Worm (Caenorhabditis elegans) whole organism, L3 larva: ENCODE data around the gene C17E7.9.

Source experiments
- ZK546.5 ChIP-seq: sonication (generic microtip); optimal IDR thresholded peaks from 2 replicates; lab custom pipeline; 2017; ENCODE audit warnings: missing biosample characterization, missing genetic modification characterization
- aly-2 ChIP-seq: fragments of 150-350 bp; optimal IDR thresholded peaks from 2 replicates; lab custom pipeline; 2014; ENCODE audit warnings: missing biosample characterization, missing genetic modification characterization
- ceh-16 ChIP-seq: sonication (generic microtip); optimal IDR thresholded peaks from 2 replicates; lab custom pipeline; 2017; ENCODE audit warnings: missing biosample characterization, missing genetic modification characterization
- ceh-28 ChIP-seq: fragments of 150-350 bp; optimal IDR thresholded peaks from 2 replicates; lab custom pipeline; 2014; ENCODE audit warnings: missing biosample characterization, missing genetic modification reagents, missing genetic modification characterization
- ceh-9 ChIP-seq: sonication (generic microtip); optimal IDR thresholded peaks from 2 replicates; lab custom pipeline; 2018; ENCODE audit warnings: missing biosample characterization, missing genetic modification characterization
- daf-12 ChIP-seq: fragments of 150-350 bp; optimal IDR thresholded peaks from 2 replicates; lab custom pipeline; 2014; ENCODE audit warnings: missing biosample characterization, missing genetic modification reagents, missing genetic modification characterization
- egl-27 ChIP-seq: sonication (generic microtip); optimal IDR thresholded peaks from 4 replicates; lab custom pipeline; 2017; ENCODE audit warnings: missing biosample characterization, missing genetic modification reagents, missing genetic modification characterization
- elt-1 ChIP-seq: fragments of 150-350 bp; optimal IDR thresholded peaks from 2 replicates; lab custom pipeline; 2014; ENCODE audit warnings: missing biosample characterization, missing genetic modification characterization
- elt-2 ChIP-seq: sonication (generic microtip); optimal IDR thresholded peaks from 2 replicates; lab custom pipeline; 2016; ENCODE audit warnings: missing genetic modification reagents, mild to moderate bottlenecking, missing genetic modification characterization, missing compliant biosample characterization
- elt-3 ChIP-seq, 3 experiments: fragments of 150-350 bp in 1 of 3; sonication (generic microtip) in 2 of 3; optimal IDR thresholded peaks; 2 replicates in 2 of 3; 4 replicates in 1 of 3; lab custom pipeline; 2014 to 2017; ENCODE audit warnings: missing biosample characterization in 3 of 3, missing genetic modification characterization in 3 of 3
- eor-1 ChIP-seq, 2 experiments: fragments of 150-350 bp; optimal IDR thresholded peaks; 2 replicates each; lab custom pipeline; 2014 to 2018; ENCODE audit warnings: missing biosample characterization in 2 of 2, missing genetic modification characterization in 2 of 2
- fkh-10 ChIP-seq: sonication (generic microtip); optimal IDR thresholded peaks from 2 replicates; lab custom pipeline; 2017; ENCODE audit warnings: missing biosample characterization, missing genetic modification reagents, missing genetic modification characterization
- fos-1 ChIP-seq: fragments of 150-350 bp; optimal IDR thresholded peaks from 2 replicates; lab custom pipeline; 2014; ENCODE audit warnings: missing biosample characterization, missing genetic modification characterization
- hmg-11 ChIP-seq: sonication (generic microtip); optimal IDR thresholded peaks from 2 replicates; lab custom pipeline; 2016; ENCODE audit warnings: missing genetic modification characterization, missing compliant biosample characterization
- jun-1 ChIP-seq: fragments of 150-350 bp; optimal IDR thresholded peaks from 2 replicates; lab custom pipeline; 2014; ENCODE audit warnings: missing biosample characterization, missing genetic modification reagents, missing genetic modification characterization
- lin-15B ChIP-seq: fragments of 150-350 bp; optimal IDR thresholded peaks from 2 replicates; lab custom pipeline; 2014; ENCODE audit warnings: missing biosample characterization, missing genetic modification characterization
- lin-39 ChIP-seq: fragments of 150-350 bp; optimal IDR thresholded peaks from 2 replicates; lab custom pipeline; 2018; ENCODE audit warnings: missing biosample characterization, missing genetic modification reagents, missing genetic modification characterization
- lsy-12 ChIP-seq: sonication (generic microtip); optimal IDR thresholded peaks from 2 replicates; lab custom pipeline; 2016; ENCODE audit warnings: mild to moderate bottlenecking, missing genetic modification characterization, missing compliant biosample characterization
- mdl-1 ChIP-seq: fragments of 150-350 bp; optimal IDR thresholded peaks from 2 replicates; lab custom pipeline; 2014; ENCODE audit warnings: missing biosample characterization, missing genetic modification characterization
- nfya-1 ChIP-seq: sonication (generic microtip); optimal IDR thresholded peaks from 2 replicates; lab custom pipeline; 2017; ENCODE audit warnings: missing genetic modification characterization, mild to moderate bottlenecking, missing compliant biosample characterization, antibody characterized with exemption, moderate library complexity; ENCODE audit not compliant: insufficient read depth
- nhr-25 ChIP-seq: sonication (generic microtip); optimal IDR thresholded peaks from 2 replicates; lab custom pipeline; 2017; ENCODE audit warnings: missing biosample characterization, missing genetic modification characterization
- nhr-43 ChIP-seq: sonication (generic microtip); optimal IDR thresholded peaks from 2 replicates; lab custom pipeline; 2016; ENCODE audit warnings: mild to moderate bottlenecking, missing genetic modification characterization, missing compliant biosample characterization; ENCODE audit not compliant: poor library complexity, severe bottlenecking
- nhr-67 ChIP-seq: fragments of 150-350 bp; optimal IDR thresholded peaks from 2 replicates; lab custom pipeline; 2014; ENCODE audit warnings: missing biosample characterization, missing genetic modification characterization
- nhr-76 ChIP-seq: fragments of 150-350 bp; sonication (generic microtip); optimal IDR thresholded peaks from 5 replicates; lab custom pipeline; 2014; ENCODE audit warnings: missing biosample characterization, missing genetic modification characterization
- nhr-77 ChIP-seq: fragments of 150-350 bp; optimal IDR thresholded peaks from 2 replicates; lab custom pipeline; 2014; ENCODE audit warnings: missing biosample characterization, missing genetic modification characterization
- pha-4 ChIP-seq: fragments of 150-350 bp; optimal IDR thresholded peaks from 2 replicates; lab custom pipeline; 2014; ENCODE audit warnings: missing biosample characterization, missing genetic modification reagents, missing genetic modification characterization
- pqm-1 ChIP-seq: fragments of 150-350 bp; optimal IDR thresholded peaks from 2 replicates; lab custom pipeline; 2017; ENCODE audit warnings: missing biosample characterization, missing genetic modification characterization, inconsistent platforms
- sea-2 ChIP-seq: fragments of 150-350 bp; sonication (generic microtip); optimal IDR thresholded peaks from 4 replicates; lab custom pipeline; 2014; ENCODE audit warnings: missing biosample characterization, missing genetic modification reagents, missing genetic modification characterization
- snpc-4 ChIP-seq: fragments of 150-350 bp; optimal IDR thresholded peaks from 2 replicates; lab custom pipeline; 2014; ENCODE audit warnings: missing biosample characterization, missing genetic modification characterization
- tbx-2 ChIP-seq: sonication (generic microtip); optimal IDR thresholded peaks from 2 replicates; lab custom pipeline; 2016; ENCODE audit warnings: mild to moderate bottlenecking, missing genetic modification characterization, missing compliant biosample characterization
- unc-39 ChIP-seq: sonication (generic microtip); optimal IDR thresholded peaks from 4 replicates; lab custom pipeline; 2017; ENCODE audit warnings: missing biosample characterization, missing genetic modification characterization
- unc-62 ChIP-seq: fragments of 150-350 bp; sonication (generic microtip); optimal IDR thresholded peaks from 4 replicates; lab custom pipeline; 2014; ENCODE audit warnings: missing biosample characterization, missing genetic modification reagents, missing genetic modification characterization
- zag-1 ChIP-seq: fragments of 150-350 bp; optimal IDR thresholded peaks from 2 replicates; lab custom pipeline; 2014; ENCODE audit warnings: missing biosample characterization, missing genetic modification characterization
- ztf-11 ChIP-seq: fragments of 150-350 bp; optimal IDR thresholded peaks from 2 replicates; lab custom pipeline; 2014; ENCODE audit warnings: missing biosample characterization, missing genetic modification characterization
- ztf-4 ChIP-seq: fragments of 150-350 bp; optimal IDR thresholded peaks from 2 replicates; lab custom pipeline; 2014; ENCODE audit warnings: missing biosample characterization, missing genetic modification characterization

The C17E7.9 gene

ce11 chrV:3890761-3891160 lies at the start of gene C17E7.9:
TSS of gene C17E7.9 (minus strand) at chrV:3890861.
- TF ChIP-seq snpc-4 (no peak), ztf-4 (no peak), ZK546.5 (no peak), jun-1 (tag; lab: Kevin White, UChicago) (no peak), daf-12 (tag; lab: Kevin White, UChicago) (no peak), nhr-77 (tag; lab: Kevin White, UChicago) (no peak), pha-4 (tag; lab: Kevin White, UChicago) (no peak)

ce11 chrV:3938789-3939188 lies 48.1 kb upstream of the C17E7.9 start, which contains the start of gene cyp-35B1:
TSS of gene cyp-35B1 (plus strand) at chrV:3939032.
- TF ChIP-seq unc-39 (tag; lab: Kevin White, UChicago) (no peak), lin-39 (tag; lab: Kevin White, UChicago) (no peak), ceh-28 (peak; percentile 19)

- TF ChIP-seq elt-1 (tag; lab: Kevin White, UChicago), result no peak
- TF ChIP-seq pqm-1 (tag; lab: Kevin White, UChicago), result peak; percentile 0
- TF ChIP-seq elt-2 (tag; lab: Kevin White, UChicago), result peak; percentile 78
- no peak for TF ChIP-seq ceh-28
- TF ChIP-seq egl-27 (tag; lab: Kevin White, UChicago), result no peak
- TF ChIP-seq, all 47 proteins: peak for 2
Observed at ce11 chrV:3935892-3936478, 45.3 kb upstream of the C17E7.9 start, which contains the start of gene cyp-35A5. TSS of gene cyp-35A5 (plus strand) at chrV:3936326.

- no peak for TF ChIP-seq unc-62 (GFP tag; lab: Kevin White, UChicago)
- no peak for TF ChIP-seq daf-12 (tag; lab: Kevin White, UChicago)
- TF ChIP-seq sea-2 (GFP tag; lab: Kevin White, UChicago), result no peak
- TF ChIP-seq ceh-28, result no peak
- TF ChIP-seq lin-15B (tag; lab: Kevin White, UChicago), result no peak
- TF ChIP-seq fkh-10 (GFP tag; lab: Kevin White, UChicago), result no peak
- TF ChIP-seq nhr-43 (tag; lab: Kevin White, UChicago), result no peak
- TF ChIP-seq lsy-12 (tag; lab: Kevin White, UChicago), result no peak
- TF ChIP-seq ztf-11 (tag; lab: Kevin White, UChicago), result no peak
- no peak for TF ChIP-seq fos-1 (tag; lab: Kevin White, UChicago)
- TF ChIP-seq mdl-1 (tag; lab: Kevin White, UChicago), result no peak
- TF ChIP-seq snpc-4, result no peak
- no peak for TF ChIP-seq ceh-9 (tag; lab: Kevin White, UChicago)
- no peak for TF ChIP-seq tbx-2 (tag; lab: Kevin White, UChicago)
- no peak for TF ChIP-seq hmg-11
- TF ChIP-seq elt-2 (tag; lab: Kevin White, UChicago), result no peak
- no peak for TF ChIP-seq jun-1 (tag; lab: Kevin White, UChicago)
- TF ChIP-seq eor-1 (tag; optimal IDR thresholded peaks at IDR 0.05; lab: Kevin White, UChicago), result no peak
Observed at ce11 chrV:3931326-3931725, 40.7 kb upstream of the C17E7.9 start, which contains the start of gene srx-63. TSS of gene srx-63 (plus strand) at chrV:3931626.

- TF ChIP-seq egl-27 (tag; lab: Kevin White, UChicago) (no peak), zag-1 (tag; lab: Kevin White, UChicago) (no peak), nfya-1 (no peak), tbx-2 (tag; lab: Kevin White, UChicago) (no peak), elt-3 (tag; optimal IDR thresholded peaks at IDR 0.05; lab: Kevin White, UChicago) (no peak), nhr-25 (no peak), aly-2 (no peak), elt-2 (tag; lab: Kevin White, UChicago) (no peak), lin-15B (tag; lab: Kevin White, UChicago) (no peak), nhr-77 (tag; lab: Kevin White, UChicago) (no peak), nhr-76 (tag; lab: Kevin White, UChicago) (no peak), mdl-1 (tag; lab: Kevin White, UChicago) (no peak), nhr-67 (no peak), eor-1 (tag; optimal IDR thresholded peaks at IDR 0.05; lab: Kevin White, UChicago) (no peak), ceh-16 (no peak), fos-1 (tag; lab: Kevin White, UChicago) (no peak), sea-2 (GFP tag; lab: Kevin White, UChicago) (no peak)
Observed at ce11 chrV:3929099-3929498, 38.4 kb upstream of the C17E7.9 start, which contains the start of gene srx-64. TSS of gene srx-64 (plus strand) at chrV:3929399.
